Fruit fly (Drosophila melanogaster) whole organism, larva: ENCODE data around the gene CG7079.

Experiments
- noc ChIP-seq: fragments of 200-800 bp; sonication (Bioruptor generic); optimal IDR thresholded peaks from 3 replicates; lab custom pipeline; 2019; ENCODE audit warnings: missing biosample characterization, mild to moderate bottlenecking, missing genetic modification characterization, moderate library complexity

Gene CG7079

DNA sequence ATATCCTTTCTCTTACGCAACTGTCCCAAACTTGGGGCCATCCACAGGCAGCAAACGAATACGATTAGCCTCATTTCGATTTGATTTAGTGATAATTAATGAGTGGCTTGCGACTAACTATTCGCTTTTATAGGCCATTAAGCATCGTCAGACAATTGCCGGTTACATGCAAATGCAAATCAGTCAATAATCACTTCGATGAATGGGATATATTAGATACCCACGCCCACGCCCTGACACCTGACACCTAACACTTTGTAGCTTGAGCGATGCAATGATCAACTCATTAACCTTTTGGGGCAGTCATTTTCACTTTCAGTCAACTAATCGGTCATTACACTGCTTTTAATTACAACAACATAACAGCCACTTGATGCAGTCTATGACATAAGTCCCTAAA is 2.2 kb upstream of the CG7079 start, which contains the start of gene Jhbp15:
Gene Jhbp15 (minus strand): TSS at position 101 of the 400 bp plus-strand sequence.
- no peak for TF ChIP-seq noc (tag; lab: Kevin White, UChicago)

dm6 chr3R:21046927-21047326 is 1.7 kb downstream of the CG7079 start, which contains the start of gene CG31207:
TSS of gene CG31207 (minus strand) at chr3R:21047027.
- no peak for TF ChIP-seq noc (tag; lab: Kevin White, UChicago)

- TF ChIP-seq noc (tag; lab: Kevin White, UChicago) = no peak
These were observed 2.9 kb downstream of the CG7079 start, which contains the start of gene CG31189 for dm6 chr3R:21045742-21046141. TSS of gene CG31189 (minus strand) at chr3R:21045842.

DNA sequence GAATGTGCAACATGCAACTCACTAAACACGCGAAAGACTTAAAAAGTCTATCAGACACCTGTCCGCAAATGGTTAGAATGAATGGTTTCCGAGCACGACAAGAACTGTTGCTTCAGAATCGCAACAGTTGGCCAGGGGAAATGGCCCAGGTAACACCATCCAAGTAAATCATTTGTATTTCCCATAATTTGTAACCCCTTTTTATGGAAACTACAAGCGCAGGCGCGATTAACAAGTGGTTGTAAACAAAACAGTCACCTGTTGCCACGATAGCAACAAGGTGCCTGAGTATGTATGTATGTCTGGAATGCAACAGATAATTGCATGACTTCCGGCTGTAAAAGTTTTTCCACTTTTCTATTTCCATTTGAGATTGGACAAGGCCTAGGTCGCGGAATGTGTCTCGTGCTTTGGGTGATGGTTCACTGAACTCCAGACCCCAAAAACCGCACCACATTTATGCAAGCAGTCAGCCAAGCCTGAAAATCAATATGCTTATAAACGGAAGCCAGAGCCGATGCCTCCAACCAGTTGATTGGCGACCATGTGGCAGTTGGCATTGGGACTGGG is 5.0 kb downstream of the CG7079 start, which contains the start of gene CG12278:
Gene CG12278 (plus strand): TSS at position 520 of the 570 bp plus-strand sequence.
- TF ChIP-seq noc (tag; lab: Kevin White, UChicago) = no peak

DNA sequence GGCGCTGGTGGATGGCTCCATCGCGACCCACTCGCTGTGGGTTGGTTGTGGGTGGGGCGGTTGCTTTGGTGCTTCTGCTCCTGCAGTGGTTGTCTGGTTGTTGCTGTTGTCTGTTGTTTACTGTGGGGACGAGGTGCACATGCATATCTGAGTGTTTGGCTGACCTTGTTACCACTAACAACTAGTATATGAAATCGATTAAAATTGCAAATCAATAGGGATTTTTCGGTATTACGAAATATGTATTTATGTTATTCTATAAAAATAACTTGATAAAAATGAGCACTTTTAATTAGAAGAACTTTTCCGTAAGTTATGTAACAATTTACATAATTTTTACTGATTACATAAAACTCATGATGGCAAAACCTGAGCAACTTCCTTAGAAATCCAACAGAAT is 6.2 kb downstream of the CG7079 start, which contains the start of gene Dhc93AB:
Gene Dhc93AB (minus strand): TSS at position 101 of the 400 bp plus-strand sequence.
- no peak for TF ChIP-seq noc (tag; lab: Kevin White, UChicago)

- no peak for TF ChIP-seq noc (tag; lab: Kevin White, UChicago)
These were observed 23.1 kb downstream of the CG7079 start for dm6 chr3R:21025508-21025907.

DNA sequence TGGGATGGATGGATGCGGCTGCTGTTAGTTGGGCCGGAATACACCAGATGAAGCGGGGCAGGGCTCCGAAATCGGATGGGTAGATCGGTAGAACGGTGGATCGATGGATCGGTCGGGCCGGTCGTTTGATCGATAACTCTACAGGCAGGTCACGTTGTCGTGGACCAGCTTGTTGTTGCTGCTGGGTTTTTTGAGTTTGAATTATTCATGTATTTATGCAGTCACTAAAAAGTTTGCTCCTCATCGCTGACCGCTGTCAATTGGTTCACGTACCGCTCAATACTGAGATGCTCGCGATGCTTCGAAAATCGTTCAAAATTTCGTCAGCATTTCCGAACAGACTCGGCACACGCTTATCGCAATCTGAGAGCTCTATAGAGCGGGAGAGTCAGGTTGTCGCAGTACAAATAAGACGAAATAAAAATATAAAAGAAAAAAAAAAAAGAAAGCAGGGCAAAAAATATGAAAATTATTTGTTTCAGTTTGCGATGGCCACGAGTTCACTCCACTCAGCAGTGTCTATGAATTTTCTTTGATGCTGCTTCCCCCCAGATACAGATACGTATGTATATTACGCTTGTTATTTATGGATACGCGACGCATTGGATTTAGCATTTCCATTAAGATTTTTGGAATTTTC is 24.6 kb downstream of the CG7079 start, which contains the start of gene peg:
Gene peg (minus strand): TSS at position 262 of the 640 bp plus-strand sequence.
- TF ChIP-seq noc (tag; lab: Kevin White, UChicago) = no peak

dm6 chr3R:21022769-21023517 is 25.7 kb downstream of the CG7079 start:
- no peak for TF ChIP-seq noc (tag; lab: Kevin White, UChicago)

dm6 chr3R:21019073-21019472 is 29.6 kb downstream of the CG7079 start:
- peak; percentile 32 for TF ChIP-seq noc (tag; lab: Kevin White, UChicago)

DNA sequence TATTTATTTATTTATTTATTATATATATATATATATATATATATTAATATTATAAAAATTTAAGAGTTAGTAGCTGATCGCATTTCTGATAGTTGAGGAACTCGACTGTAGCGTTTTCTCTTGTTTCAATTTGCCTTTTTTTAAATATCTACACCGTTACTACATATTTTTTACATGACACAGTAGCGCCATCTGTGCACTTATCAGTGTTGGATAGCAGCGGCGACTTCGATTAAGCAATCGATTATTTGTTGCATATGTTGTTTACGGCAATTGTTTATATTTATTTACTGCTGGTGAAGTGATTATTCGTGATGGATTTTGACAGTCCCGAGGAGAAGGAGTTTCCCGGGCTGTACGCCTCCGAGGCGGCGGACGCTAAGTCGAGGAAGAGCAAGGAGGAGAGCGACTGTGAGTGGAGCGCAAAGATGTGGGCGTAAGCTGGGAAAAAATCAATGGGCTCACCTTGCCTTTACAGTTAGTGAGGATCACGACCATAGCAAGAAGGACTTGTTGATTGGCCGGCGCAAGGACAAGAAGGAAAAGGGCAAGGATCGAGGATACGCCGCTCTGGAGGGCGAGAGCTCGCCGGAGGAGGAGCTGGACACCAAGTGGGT is 31.1 kb downstream of the CG7079 start, which contains the start of gene Rlip:
Gene Rlip (plus strand): TSS at position 221 of the 617 bp plus-strand sequence.
- peak; percentile 3 for TF ChIP-seq noc (tag; lab: Kevin White, UChicago)

DNA sequence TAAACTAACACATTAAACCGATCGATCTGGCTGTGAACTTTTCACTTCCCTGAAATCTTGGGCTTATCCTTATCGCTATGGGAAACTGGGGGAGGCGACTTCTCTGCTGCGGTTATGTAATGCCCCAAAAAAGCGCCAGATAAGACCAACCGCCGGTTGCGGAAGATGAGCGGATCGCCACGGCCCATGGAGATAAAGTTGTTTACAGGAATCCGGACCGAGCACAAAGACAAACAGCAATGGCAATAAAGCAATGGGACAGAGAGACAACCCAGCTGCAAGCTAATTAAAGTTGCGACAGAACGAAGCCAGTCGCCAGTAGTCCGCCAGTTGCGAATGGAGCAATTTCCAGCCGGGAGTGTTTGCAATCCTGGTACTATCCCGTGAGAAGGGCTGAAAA is 33.0 kb downstream of the CG7079 start, which contains the start of gene CG5697:
Gene CG5697 (plus strand): TSS at position 314 of the 400 bp plus-strand sequence.
- TF ChIP-seq noc (tag; lab: Kevin White, UChicago) = no peak

DNA sequence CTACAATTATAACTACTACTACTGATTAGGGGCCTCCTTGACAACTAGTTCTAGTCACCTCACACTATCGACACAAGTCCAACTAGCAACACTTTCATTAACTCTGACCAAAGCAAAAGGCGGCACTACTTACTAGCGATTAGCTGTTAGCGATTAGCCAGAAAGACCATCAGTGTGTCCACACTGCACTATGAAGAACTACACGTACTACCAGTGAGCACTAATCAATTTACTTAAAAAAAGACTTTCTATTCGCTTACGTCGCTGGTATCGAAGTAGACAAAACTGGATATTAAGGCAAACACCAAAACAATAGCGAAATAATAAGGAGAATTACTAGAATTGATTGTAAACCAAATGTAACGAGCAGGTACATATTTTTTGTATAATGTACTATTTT is 34.8 kb downstream of the CG7079 start:
- TF ChIP-seq noc (tag; lab: Kevin White, UChicago) = no peak

dm6 chr3R:21006967-21007366 is 41.7 kb downstream of the CG7079 start, which contains the start of gene Alp5:
TSS of gene Alp5 (minus strand) at chr3R:21006990.
- TF ChIP-seq noc (tag; lab: Kevin White, UChicago) = peak; percentile 53

DNA sequence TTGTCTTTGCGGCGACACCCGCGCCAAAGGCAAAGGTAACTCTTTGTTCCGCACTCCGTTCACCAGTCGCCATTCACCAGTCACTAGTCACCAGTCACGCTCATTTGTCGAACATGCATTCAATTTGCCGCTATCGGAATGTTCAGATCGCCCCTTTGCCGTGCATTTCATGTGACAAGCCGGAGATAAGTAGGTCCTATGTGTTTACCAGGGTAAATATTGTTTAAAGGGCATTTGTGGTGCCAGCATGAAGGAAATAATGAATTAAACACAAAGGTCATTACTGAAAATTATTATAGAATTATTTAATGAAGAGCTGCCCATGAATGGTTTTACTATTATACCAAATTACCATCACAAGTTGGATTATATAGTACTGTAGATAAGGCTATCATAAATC is 47.5 kb downstream of the CG7079 start:
- TF ChIP-seq noc (tag; lab: Kevin White, UChicago) = no peak

dm6 chr3R:20998319-20998718 is 50.3 kb downstream of the CG7079 start:
- TF ChIP-seq noc (tag; lab: Kevin White, UChicago) = no peak
